Fruit fly (Drosophila melanogaster) whole organism: Measurements from ENCODE around the gene CG9386.

Source experiments
- EcR ChIP-seq, 2 experiments: fragments of >200 bp; optimal IDR thresholded peaks; 2 replicates each; lab custom pipeline; 2017; ENCODE audit warnings: missing biosample characterization in 2 of 2, missing genetic modification characterization in 2 of 2, missing genetic modification reagents in 2 of 2
- pan ChIP-seq: fragments of >200 bp; optimal IDR thresholded peaks from 2 replicates; lab custom pipeline; 2017
- usp ChIP-seq: fragments of >200 bp; optimal IDR thresholded peaks from 2 replicates; lab custom pipeline; 2017; ENCODE audit warnings: missing biosample characterization, missing genetic modification characterization, mixed read lengths

- TF ChIP-seq EcR (GFP tag; optimal IDR thresholded peaks at IDR 0.05; lab: Kevin White, UChicago) (no peak), usp (no peak), pan (no peak)
Observed at dm6 chr3R:9595681-9596357, 40.6 kb upstream of the CG9386 start.
